Worm (Caenorhabditis elegans) whole organism, late embryonic: Measurements from ENCODE around the gene W04B5.6.

Experiments
- C38D4.7 ChIP-seq: fragments of 200-800 bp; sonication (Bioruptor generic); optimal IDR thresholded peaks from 2 replicates; lab custom pipeline; 2018; ENCODE audit warnings: mild to moderate bottlenecking, missing genetic modification characterization, moderate library complexity, missing compliant biosample characterization
- F13H6.1 ChIP-seq: sonication (generic microtip); optimal IDR thresholded peaks from 2 replicates; lab custom pipeline; 2016; ENCODE audit warnings: missing genetic modification characterization, missing compliant biosample characterization
- K02D7.2 ChIP-seq: sonication (generic microtip); optimal IDR thresholded peaks from 2 replicates; lab custom pipeline; 2017; ENCODE audit warnings: mild to moderate bottlenecking, missing genetic modification characterization, missing compliant biosample characterization
- K09A11.1 ChIP-seq: sonication (generic microtip); optimal IDR thresholded peaks from 2 replicates; lab custom pipeline; 2017; ENCODE audit warnings: antibody characterized with exemption, mild to moderate bottlenecking, missing genetic modification characterization, missing compliant biosample characterization; ENCODE audit not compliant: insufficient read depth
- Y22D7AL.16 ChIP-seq: sonication (generic microtip); optimal IDR thresholded peaks from 2 replicates; lab custom pipeline; 2016; ENCODE audit warnings: missing genetic modification characterization, missing compliant biosample characterization
- ama-1 ChIP-seq: fragments of 150-350 bp; optimal IDR thresholded peaks from 2 replicates; lab custom pipeline; 2014
- ceh-24 ChIP-seq: sonication (generic microtip); optimal IDR thresholded peaks from 2 replicates; lab custom pipeline; 2016; ENCODE audit warnings: mild to moderate bottlenecking, missing genetic modification characterization, missing compliant biosample characterization
- ceh-30 ChIP-seq: fragments of 150-350 bp; optimal IDR thresholded peaks from 2 replicates; lab custom pipeline; 2014; ENCODE audit warnings: missing biosample characterization, missing genetic modification characterization
- ceh-31 ChIP-seq: sonication (generic microtip); optimal IDR thresholded peaks from 2 replicates; lab custom pipeline; 2016; ENCODE audit warnings: missing genetic modification characterization, missing compliant biosample characterization
- ceh-48 ChIP-seq: sonication (generic microtip); optimal IDR thresholded peaks from 2 replicates; lab custom pipeline; 2016; ENCODE audit warnings: missing genetic modification characterization, inconsistent platforms, missing compliant biosample characterization
- ceh-6 ChIP-seq: fragments of 200-800 bp; sonication (Bioruptor generic); optimal IDR thresholded peaks from 2 replicates; lab custom pipeline; 2018; ENCODE audit warnings: mild to moderate bottlenecking, missing genetic modification characterization, missing compliant biosample characterization
- ceh-9 ChIP-seq: sonication (generic microtip); optimal IDR thresholded peaks from 2 replicates; lab custom pipeline; 2016; ENCODE audit warnings: mild to moderate bottlenecking, missing genetic modification characterization, inconsistent platforms, missing compliant biosample characterization
- che-1 ChIP-seq: sonication (generic microtip); optimal IDR thresholded peaks from 2 replicates; lab custom pipeline; 2016; ENCODE audit warnings: mild to moderate bottlenecking, missing genetic modification characterization, missing compliant biosample characterization
- elt-2 ChIP-seq: sonication (generic microtip); optimal IDR thresholded peaks from 2 replicates; lab custom pipeline; 2016; ENCODE audit warnings: missing genetic modification reagents, missing genetic modification characterization, missing compliant biosample characterization
- eyg-1 ChIP-seq: sonication (generic microtip); optimal IDR thresholded peaks from 2 replicates; lab custom pipeline; 2016; ENCODE audit warnings: missing genotype, missing genetic modification characterization, missing compliant biosample characterization
- fax-1 ChIP-seq: sonication (generic microtip); optimal IDR thresholded peaks from 2 replicates; lab custom pipeline; 2016; ENCODE audit warnings: missing genotype, missing genetic modification characterization, missing compliant biosample characterization
- hlh-13 ChIP-seq: fragments of 200-800 bp; sonication (Bioruptor generic); optimal IDR thresholded peaks from 2 replicates; lab custom pipeline; 2018; ENCODE audit warnings: mild to moderate bottlenecking, missing genetic modification characterization, missing compliant biosample characterization
- hlh-15 ChIP-seq: sonication (generic microtip); optimal IDR thresholded peaks from 2 replicates; lab custom pipeline; 2016; ENCODE audit warnings: missing genetic modification characterization, missing compliant biosample characterization
- hlh-6 ChIP-seq: sonication (generic microtip); optimal IDR thresholded peaks from 2 replicates; lab custom pipeline; 2016; ENCODE audit warnings: missing genotype, missing genetic modification characterization, missing compliant biosample characterization
- mec-3 ChIP-seq: sonication (generic microtip); optimal IDR thresholded peaks from 2 replicates; lab custom pipeline; 2016; ENCODE audit warnings: borderline replicate concordance, missing genetic modification characterization, missing compliant biosample characterization
- nhr-11 ChIP-seq: fragments of 150-350 bp; optimal IDR thresholded peaks from 2 replicates; lab custom pipeline; 2014; ENCODE audit warnings: missing biosample characterization, missing genetic modification characterization
- nhr-232 ChIP-seq: sonication (generic microtip); optimal IDR thresholded peaks from 2 replicates; lab custom pipeline; 2016; ENCODE audit warnings: missing genetic modification characterization, missing compliant biosample characterization
- odd-2 ChIP-seq: sonication (generic microtip); optimal IDR thresholded peaks from 2 replicates; lab custom pipeline; 2017; ENCODE audit warnings: antibody characterized with exemption, mild to moderate bottlenecking, missing genetic modification characterization, missing compliant biosample characterization
- pag-3 ChIP-seq: sonication (generic microtip); optimal IDR thresholded peaks from 2 replicates; lab custom pipeline; 2016; ENCODE audit warnings: missing compliant biosample characterization, missing genetic modification characterization, borderline replicate concordance
- pat-9 ChIP-seq: fragments of 200-800 bp; sonication (Bioruptor generic); optimal IDR thresholded peaks from 2 replicates; lab custom pipeline; 2018; ENCODE audit warnings: mild to moderate bottlenecking, missing genetic modification characterization, moderate library complexity, missing compliant biosample characterization
- pha-2 ChIP-seq: sonication (generic microtip); optimal IDR thresholded peaks from 2 replicates; lab custom pipeline; 2017; ENCODE audit warnings: mild to moderate bottlenecking, missing genetic modification characterization, missing compliant biosample characterization
- pha-4 ChIP-seq: fragments of 150-350 bp; optimal IDR thresholded peaks from 2 replicates; lab custom pipeline; 2018; ENCODE audit warnings: missing biosample characterization, missing genetic modification reagents, missing genetic modification characterization
- pros-1 ChIP-seq: fragments of 150-350 bp; optimal IDR thresholded peaks from 2 replicates; lab custom pipeline; 2014; ENCODE audit warnings: missing biosample characterization, missing genetic modification reagents, missing genetic modification characterization
- ref-2 ChIP-seq: sonication (generic microtip); optimal IDR thresholded peaks from 2 replicates; lab custom pipeline; 2016; ENCODE audit warnings: missing genetic modification characterization, missing compliant biosample characterization
- rnt-1 ChIP-seq: sonication (generic microtip); optimal IDR thresholded peaks from 2 replicates; lab custom pipeline; 2016; ENCODE audit warnings: missing genetic modification characterization, missing compliant biosample characterization
- sox-4 ChIP-seq: sonication (generic microtip); optimal IDR thresholded peaks from 2 replicates; lab custom pipeline; 2017; ENCODE audit warnings: mild to moderate bottlenecking, missing genetic modification characterization, inconsistent platforms, missing compliant biosample characterization
- syd-9 ChIP-seq: sonication (generic microtip); optimal IDR thresholded peaks from 2 replicates; lab custom pipeline; 2016; ENCODE audit warnings: mild to moderate bottlenecking, missing genetic modification characterization, moderate library complexity, missing compliant biosample characterization
- tbx-2 ChIP-seq: sonication (generic microtip); optimal IDR thresholded peaks from 2 replicates; lab custom pipeline; 2016; ENCODE audit warnings: missing genetic modification characterization, missing compliant biosample characterization
- tbx-7 ChIP-seq: sonication (generic microtip); optimal IDR thresholded peaks from 2 replicates; lab custom pipeline; 2016; ENCODE audit warnings: missing genotype, missing genetic modification characterization, missing compliant biosample characterization
- ttx-3 ChIP-seq: sonication (generic microtip); optimal IDR thresholded peaks from 2 replicates; lab custom pipeline; 2016; ENCODE audit warnings: missing genetic modification reagents, missing genetic modification characterization, missing compliant biosample characterization
- unc-3 ChIP-seq, 2 experiments: fragments of 200-800 bp in 1 of 2; sonication (Bioruptor generic) in 1 of 2; sonication (generic microtip) in 1 of 2; conservative IDR thresholded peaks in 1 of 2; optimal IDR thresholded peaks in 1 of 2; 2 replicates each; pipeline versions ENCODE4 v1.3.6 to Lab custom; 2016 to 2022; ENCODE audit warnings: missing compliant biosample characterization in 2 of 2, missing genetic modification characterization in 2 of 2, missing genetic modification reagents in 1 of 2
- unc-42 ChIP-seq: sonication (generic microtip); optimal IDR thresholded peaks from 2 replicates; lab custom pipeline; 2016; ENCODE audit warnings: missing genotype, missing genetic modification characterization, missing compliant biosample characterization

W04B5.6 gene

ce11 chrIII:2426122-2426521 lies 9.2 kb downstream of the W04B5.6 start, which contains the start of gene W04B5.8 (continued):
- TF ChIP-seq che-1 (tag; lab: Kevin White, UChicago) (no peak), pat-9 (tag; lab: Kevin White, UChicago) (no peak), mec-3 (tag; lab: Kevin White, UChicago) (no peak)

DNA sequence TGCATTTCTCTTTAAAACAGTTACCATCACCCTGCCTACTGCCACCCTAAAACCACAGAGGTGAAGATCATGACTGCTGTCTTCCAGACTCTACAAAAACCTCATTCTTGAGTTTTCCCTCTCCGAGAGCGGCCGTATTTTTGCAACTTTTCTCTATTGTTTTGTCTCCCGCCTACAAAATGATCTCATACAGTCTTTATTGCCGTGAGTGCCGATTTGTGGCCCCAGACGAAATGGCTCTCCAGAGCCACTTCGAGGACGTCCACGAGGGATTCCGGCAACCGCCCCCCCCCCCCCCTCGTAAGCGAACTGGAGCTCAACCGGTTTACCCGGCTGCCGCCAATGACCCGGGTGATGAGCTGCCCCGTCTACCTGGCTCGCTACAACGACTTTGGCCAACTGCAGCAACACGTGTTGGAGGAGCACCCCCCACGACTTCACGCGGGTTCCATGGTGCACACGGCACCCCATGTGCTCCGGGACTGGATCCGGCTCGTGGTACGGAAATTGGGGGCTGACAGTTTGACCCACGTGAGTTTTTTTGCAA lies 10.4 kb downstream of the W04B5.6 start:
- TF ChIP-seq ceh-31: peak; percentile 7
- TF ChIP-seq sox-4 (tag; lab: Kevin White, UChicago): no peak

DNA sequence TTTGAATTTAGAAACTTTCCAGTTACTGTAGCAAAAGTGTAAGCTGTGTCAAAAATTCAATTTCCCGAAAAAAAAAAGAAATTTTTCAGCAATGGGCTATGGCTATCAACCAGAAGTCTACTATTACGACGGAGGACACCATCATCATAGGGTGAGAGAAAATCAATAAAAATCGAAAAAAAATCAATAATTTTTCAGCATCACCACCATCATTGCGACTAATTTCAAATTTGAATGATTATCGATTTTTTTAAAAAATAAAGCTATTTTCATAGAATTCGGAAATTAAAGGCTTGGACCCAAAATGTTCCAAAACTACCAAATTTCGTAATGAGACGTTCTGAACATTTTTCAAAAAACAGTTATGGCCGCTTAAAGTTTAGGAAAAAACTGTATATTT lies 11.6 kb downstream of the W04B5.6 start:
- no peak for TF ChIP-seq unc-3 (GFP tag; conservative IDR thresholded peaks at IDR 0.05; lab: Robert Waterston, UW)
- TF ChIP-seq unc-3 (tag; optimal IDR thresholded peaks at IDR 0.05; lab: Kevin White, UChicago): no peak
- TF ChIP-seq odd-2: no peak
- TF ChIP-seq tbx-7 (tag; lab: Kevin White, UChicago): no peak
- peak; percentile 6 for TF ChIP-seq ceh-48 (tag; lab: Kevin White, UChicago)

ce11 chrIII:2421226-2421625 lies 14.0 kb downstream of the W04B5.6 start:
- TF ChIP-seq hlh-15 (tag; lab: Kevin White, UChicago) (no peak), nhr-232 (tag; lab: Kevin White, UChicago) (no peak), K02D7.2 (tag; lab: Kevin White, UChicago) (no peak), ceh-24 (no peak), hlh-6 (tag; lab: Kevin White, UChicago) (no peak), pha-2 (tag; lab: Kevin White, UChicago) (no peak), ceh-30 (tag; lab: Kevin White, UChicago) (no peak), ceh-6 (GFP tag; lab: Kevin White, UChicago) (no peak), pat-9 (tag; lab: Kevin White, UChicago) (no peak), syd-9 (tag; lab: Kevin White, UChicago) (no peak), pha-4 (no peak), tbx-2 (no peak)

ce11 chrIII:2419504-2419903 lies 15.8 kb downstream of the W04B5.6 start:
- peak; percentile 59 for TF ChIP-seq ceh-48 (tag; lab: Kevin White, UChicago)
- TF ChIP-seq unc-42 (tag; lab: Kevin White, UChicago): no peak

DNA sequence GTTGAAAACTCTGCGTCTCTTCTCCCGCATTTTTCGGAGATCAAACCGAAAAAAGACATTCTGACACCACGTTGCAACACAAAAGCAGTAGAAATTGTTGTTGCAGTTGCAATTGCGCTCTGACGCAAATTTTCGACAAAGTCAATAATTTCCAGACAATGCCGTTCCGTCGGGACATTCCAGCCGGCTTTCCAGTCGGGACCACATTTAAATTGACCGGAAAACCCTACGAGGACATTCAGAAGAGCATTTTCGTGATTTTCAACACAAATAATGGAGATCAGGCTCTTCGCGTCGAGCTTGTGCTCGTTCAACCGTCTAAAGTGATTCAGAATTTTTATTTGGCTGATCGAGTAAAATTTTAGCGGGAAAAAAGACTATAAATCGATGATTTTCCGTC lies 16.3 kb downstream of the W04B5.6 start:
- TF ChIP-seq ceh-9 (tag; lab: Kevin White, UChicago) (no peak), hlh-13 (no peak), fax-1 (tag; lab: Kevin White, UChicago) (no peak), ttx-3 (tag; lab: Kevin White, UChicago) (no peak), ama-1 (lab: Kevin White, UChicago) (no peak), eyg-1 (tag; lab: Kevin White, UChicago) (no peak), K02D7.2 (tag; lab: Kevin White, UChicago) (no peak), F13H6.1 (tag; lab: Kevin White, UChicago) (no peak), nhr-11 (tag; lab: Kevin White, UChicago) (no peak), C38D4.7 (no peak), rnt-1 (tag; lab: Kevin White, UChicago) (no peak), unc-42 (tag; lab: Kevin White, UChicago) (no peak), K09A11.1 (tag; lab: Kevin White, UChicago) (no peak), pag-3 (tag; lab: Kevin White, UChicago) (no peak), elt-2 (tag; lab: Kevin White, UChicago) (no peak), sox-4 (tag; lab: Kevin White, UChicago) (no peak), ref-2 (tag; lab: Kevin White, UChicago) (no peak), pha-4 (no peak), pros-1 (tag; lab: Kevin White, UChicago) (no peak), Y22D7AL.16 (tag; lab: Kevin White, UChicago) (no peak)
- TF ChIP-seq, all 69 proteins: peak for 0
